In genomic region chr3L:8547104-8547523, dm6 we compare ENCODE assay signal across 3 fruit fly cellular contexts.
TF ChIP-seq lines count a peak whose summit lies in the region.

No protein-coding gene starts in this region.

TF ChIP-seq in whole organism, adult, 20 proteins besides CTCF, POLR2A, EP300 and RAD21 (continued from another document):
- no peak for TF ChIP-seq ovo (GFP tag; optimal IDR thresholded peaks at IDR 0.05; lab: Kevin White, UChicago)
- peak; percentile 30 for TF ChIP-seq tj (GFP tag; optimal IDR thresholded peaks at IDR 0.05; lab: Kevin White, UChicago)

TF ChIP-seq in whole organism, embryonic, 481 proteins besides CTCF, POLR2A, EP300 and RAD21 (continued from another document and continues in another):
- TF ChIP-seq bowl (GFP tag; IDR thresholded peaks at IDR 0.05; lab: Robert Waterston, UW) (peak; percentile 47; the same call in 1 of the 2 replicates), Eip74EF (GFP tag; optimal IDR thresholded peaks at IDR 0.05; lab: Kevin White, UChicago) (peak in 1 of 2 experiments; percentile 80), Taf1 (GFP tag; IDR thresholded peaks at IDR 0.05; lab: Robert Waterston, UW) (peak; percentile 76), MTF-1 (GFP tag; optimal IDR thresholded peaks at IDR 0.05; lab: Kevin White, UChicago; ENCODE audit: borderline replicate concordance) (peak; percentile 49), CG13123 (GFP tag; optimal IDR thresholded peaks at IDR 0.05; lab: Kevin White, UChicago) (peak; percentile 73), Stat92E (GFP tag; optimal IDR thresholded peaks at IDR 0.05; lab: Kevin White, UChicago) (no peak), nerfin-2 (GFP tag; IDR thresholded peaks at IDR 0.05; lab: Robert Waterston, UW; ENCODE audit: partially characterized antibody) (no peak), Elba2 (GFP tag; optimal IDR thresholded peaks at IDR 0.05; lab: Kevin White, UChicago) (no peak), HmgZ (tag; optimal IDR thresholded peaks at IDR 0.05; lab: Kevin White, UChicago) (peak; percentile 91), h (optimal IDR thresholded peaks at IDR 0.05; lab: Kevin White, UChicago) (no peak), CG17361 (GFP tag; IDR thresholded peaks at IDR 0.05; lab: Robert Waterston, UW) (peak; percentile 93), CG3847 (GFP tag; IDR thresholded peaks at IDR 0.05; lab: Robert Waterston, UW) (peak; percentile 90), disco-r (GFP tag; optimal IDR thresholded peaks at IDR 0.05; lab: Kevin White, UChicago) (peak; percentile 62), ftz-f1 (GFP tag; optimal IDR thresholded peaks at IDR 0.05; lab: Kevin White, UChicago) (no peak), D (optimal IDR thresholded peaks at IDR 0.05; lab: Kevin White, UChicago) (no peak), D (GFP tag; optimal IDR thresholded peaks at IDR 0.05; lab: Kevin White, UChicago) (peak; percentile 71), emc (GFP tag; optimal IDR thresholded peaks at IDR 0.05; lab: Kevin White, UChicago) (peak; percentile 27), CG8944 (GFP tag; optimal IDR thresholded peaks at IDR 0.05; lab: Kevin White, UChicago) (peak; percentile 66), lmd (GFP tag; IDR thresholded peaks at IDR 0.05; lab: Robert Waterston, UW) (peak; percentile 90), ken (GFP tag; IDR thresholded peaks at IDR 0.05; lab: Robert Waterston, UW) (peak; percentile 66; the same call in 2 of the 3 replicates), hbn (GFP tag; IDR thresholded peaks at IDR 0.05; lab: Robert Waterston, UW; ENCODE audit: partially characterized antibody) (no peak), chif (GFP tag; optimal IDR thresholded peaks at IDR 0.05; lab: Kevin White, UChicago) (peak; percentile 71 to 78), bsh (GFP tag; optimal IDR thresholded peaks at IDR 0.05; lab: Kevin White, UChicago) (peak in 1 of 2 experiments; percentile 87), sd (tag; optimal IDR thresholded peaks at IDR 0.05; lab: Kevin White, UChicago) (peak; percentile 67), gt (GFP tag; IDR thresholded peaks at IDR 0.05; lab: Robert Waterston, UW) (peak; percentile 48; the same call in 1 of the 2 replicates), CG12744 (GFP tag; optimal IDR thresholded peaks at IDR 0.05; lab: Kevin White, UChicago) (peak; percentile 49), hkb (optimal IDR thresholded peaks at IDR 0.05; lab: Kevin White, UChicago) (no peak), hkb (GFP tag; IDR thresholded peaks at IDR 0.05; lab: Robert Waterston, UW) (peak; percentile 80), scrt (GFP tag; optimal IDR thresholded peaks at IDR 0.05; lab: Kevin White, UChicago) (peak; percentile 79), ssp (GFP tag; IDR thresholded peaks at IDR 0.05; lab: Robert Waterston, UW) (peak; percentile 63), Sry-δ (GFP tag; optimal IDR thresholded peaks at IDR 0.05; lab: Kevin White, UChicago) (peak; percentile 12), CG6791 (GFP tag; IDR thresholded peaks at IDR 0.05; lab: Robert Waterston, UW; ENCODE audit: partially characterized antibody) (no peak), vvl (GFP tag; IDR thresholded peaks at IDR 0.05; lab: Robert Waterston, UW) (peak; percentile 88), Dip3 (GFP tag; optimal IDR thresholded peaks at IDR 0.05; lab: Kevin White, UChicago) (peak; percentile 72), unpg (GFP tag; optimal IDR thresholded peaks at IDR 0.05; lab: Kevin White, UChicago) (peak; percentile 92), CG32767 (GFP tag; IDR thresholded peaks at IDR 0.05; lab: Robert Waterston, UW) (peak; percentile 79), CG10366 (GFP tag; IDR thresholded peaks at IDR 0.05; lab: Robert Waterston, UW) (peak; percentile 63), CG2199 (GFP tag; IDR thresholded peaks at IDR 0.05; lab: Robert Waterston, UW) (0 out of 3 replicates have a peak, but pooled peaks have one; percentile 48), Nf-YC (tag; optimal IDR thresholded peaks at IDR 0.05; lab: Kevin White, UChicago) (peak; percentile 75), ab (GFP tag; optimal IDR thresholded peaks at IDR 0.05; lab: Kevin White, UChicago) (peak; percentile 13), Side (GFP tag; optimal IDR thresholded peaks at IDR 0.05; lab: Kevin White, UChicago) (peak; percentile 60), Doc2 (GFP tag; IDR thresholded peaks at IDR 0.05; lab: Robert Waterston, UW) (no peak), nmo (GFP tag; optimal IDR thresholded peaks at IDR 0.05; lab: Kevin White, UChicago) (peak; percentile 90), Abd-B (GFP tag; optimal IDR thresholded peaks at IDR 0.05; lab: Kevin White, UChicago) (peak; percentile 87), CG10654 (GFP tag; optimal IDR thresholded peaks at IDR 0.05; lab: Kevin White, UChicago) (peak; percentile 79), Myb (GFP tag; optimal IDR thresholded peaks at IDR 0.05; lab: Kevin White, UChicago) (peak; percentile 52), CG4820 (GFP tag; optimal IDR thresholded peaks at IDR 0.05; lab: Kevin White, UChicago) (peak; percentile 79), CG9876 (GFP tag; optimal IDR thresholded peaks at IDR 0.05; lab: Kevin White, UChicago) (peak; percentile 41), bcd (GFP tag; optimal IDR thresholded peaks at IDR 0.05; lab: Kevin White, UChicago) (peak; percentile 85), YL-1 (GFP tag; optimal IDR thresholded peaks at IDR 0.05; lab: Kevin White, UChicago) (peak; percentile 52), crp (GFP tag; optimal IDR thresholded peaks at IDR 0.05; lab: Kevin White, UChicago) (peak in 1 of 2 experiments; percentile 50), Bteb2 (GFP tag; optimal IDR thresholded peaks at IDR 0.05; lab: Kevin White, UChicago) (peak; percentile 71), CG10979 (tag; optimal IDR thresholded peaks at IDR 0.05; lab: Kevin White, UChicago) (peak; percentile 83), CG9817 (tag; optimal IDR thresholded peaks at IDR 0.05; lab: Kevin White, UChicago) (peak; percentile 90), CG16813 (GFP tag; IDR thresholded peaks at IDR 0.05; lab: Robert Waterston, UW; ENCODE audit: partially characterized antibody) (no peak), CG4404 (GFP tag; IDR thresholded peaks at IDR 0.05; lab: Robert Waterston, UW) (peak; percentile 68), CG6654 (GFP tag; optimal IDR thresholded peaks at IDR 0.05; lab: Kevin White, UChicago) (peak; percentile 76), CG7556 (GFP tag; optimal IDR thresholded peaks at IDR 0.05; lab: Kevin White, UChicago) (peak; percentile 93), CG1602 (GFP tag; optimal IDR thresholded peaks at IDR 0.05; lab: Kevin White, UChicago) (peak; percentile 71), lab (GFP tag; optimal IDR thresholded peaks at IDR 0.05; lab: Kevin White, UChicago) (peak; percentile 93), CG13287 (GFP tag; IDR thresholded peaks at IDR 0.05; lab: Robert Waterston, UW; ENCODE audit: partially characterized antibody) (no peak), CG4854 (GFP tag; optimal IDR thresholded peaks at IDR 0.05; lab: Kevin White, UChicago) (peak; percentile 71), gro (GFP tag; optimal IDR thresholded peaks at IDR 0.05; lab: Kevin White, UChicago) (peak; percentile 81)

TF ChIP-seq in whole organism, prepupa, 60 proteins besides CTCF, POLR2A, EP300 and RAD21 (continued from another document):
- TF ChIP-seq CG11902 (GFP tag; optimal IDR thresholded peaks at IDR 0.05; lab: Kevin White, UChicago) (no peak), Blimp-1 (GFP tag; optimal IDR thresholded peaks at IDR 0.05; lab: Kevin White, UChicago) (no peak), Hr4 (GFP tag; optimal IDR thresholded peaks at IDR 0.05; lab: Kevin White, UChicago) (peak; percentile 80), CG32006 (GFP tag; optimal IDR thresholded peaks at IDR 0.05; lab: Kevin White, UChicago) (peak; percentile 82), CG8632 (GFP tag; optimal IDR thresholded peaks at IDR 0.05; lab: Kevin White, UChicago) (no peak), Ets21C (GFP tag; optimal IDR thresholded peaks at IDR 0.05; lab: Kevin White, UChicago) (no peak), CG6276 (GFP tag; optimal IDR thresholded peaks at IDR 0.05; lab: Kevin White, UChicago) (peak; percentile 43), CG3919 (GFP tag; optimal IDR thresholded peaks at IDR 0.05; lab: Kevin White, UChicago) (peak; percentile 53), CG6792 (GFP tag; optimal IDR thresholded peaks at IDR 0.05; lab: Kevin White, UChicago) (peak; percentile 34), lz (GFP tag; optimal IDR thresholded peaks at IDR 0.05; lab: Kevin White, UChicago) (peak; percentile 12), dac (GFP tag; optimal IDR thresholded peaks at IDR 0.05; lab: Kevin White, UChicago) (peak; percentile 46), OdsH (GFP tag; optimal IDR thresholded peaks at IDR 0.05; lab: Kevin White, UChicago) (peak; percentile 66), CG8319 (GFP tag; optimal IDR thresholded peaks at IDR 0.05; lab: Kevin White, UChicago) (no peak), CG4318 (GFP tag; optimal IDR thresholded peaks at IDR 0.05; lab: Kevin White, UChicago) (peak; percentile 61), esn (GFP tag; optimal IDR thresholded peaks at IDR 0.05; lab: Kevin White, UChicago) (no peak), CG7368 (GFP tag; optimal IDR thresholded peaks at IDR 0.05; lab: Kevin White, UChicago) (no peak), achi (GFP tag; optimal IDR thresholded peaks at IDR 0.05; lab: Kevin White, UChicago) (peak; percentile 60), CG6808 (GFP tag; optimal IDR thresholded peaks at IDR 0.05; lab: Kevin White, UChicago) (peak; percentile 24), CG11294 (GFP tag; IDR thresholded peaks at IDR 0.05; lab: Robert Waterston, UW) (peak; percentile 71; the same call in 1 of the 2 replicates), pdm3 (GFP tag; optimal IDR thresholded peaks at IDR 0.05; lab: Kevin White, UChicago) (peak; percentile 53), CG16779 (tag; optimal IDR thresholded peaks at IDR 0.05; lab: Kevin White, UChicago) (no peak), Met (GFP tag; optimal IDR thresholded peaks at IDR 0.05; lab: Kevin White, UChicago) (peak; percentile 35), Hr38 (GFP tag; optimal IDR thresholded peaks at IDR 0.05; lab: Kevin White, UChicago) (no peak), CG34406 (GFP tag; optimal IDR thresholded peaks at IDR 0.05; lab: Kevin White, UChicago) (no peak), CG31627 (GFP tag; optimal IDR thresholded peaks at IDR 0.05; lab: Kevin White, UChicago) (peak; percentile 28), Gug (GFP tag; IDR thresholded peaks at IDR 0.05; lab: Robert Waterston, UW) (peak; percentile 67), Smox (GFP tag; optimal IDR thresholded peaks at IDR 0.05; lab: Kevin White, UChicago) (no peak), Eip78C (GFP tag; lab: Kevin White, UChicago) (peak; percentile 72), CG1621 (tag; optimal IDR thresholded peaks at IDR 0.05; lab: Kevin White, UChicago) (no peak), svp (GFP tag; lab: Kevin White, UChicago) (no peak), Hr39 (GFP tag; optimal IDR thresholded peaks at IDR 0.05; lab: Kevin White, UChicago) (peak; percentile 15), spab (GFP tag; optimal IDR thresholded peaks at IDR 0.05; lab: Kevin White, UChicago) (peak; percentile 3), fd85E (GFP tag; optimal IDR thresholded peaks at IDR 0.05; lab: Kevin White, UChicago) (no peak), acj6 (GFP tag; optimal IDR thresholded peaks at IDR 0.05; lab: Kevin White, UChicago) (peak; percentile 42), CG6163 (GFP tag; IDR thresholded peaks at IDR 0.05; lab: Robert Waterston, UW) (peak; percentile 60; the same call in 2 of the 3 replicates), Ets96B (tag; optimal IDR thresholded peaks at IDR 0.05; lab: Kevin White, UChicago) (peak; percentile 24), net (GFP tag; optimal IDR thresholded peaks at IDR 0.05; lab: Kevin White, UChicago) (peak; percentile 59), dsx (GFP tag; optimal IDR thresholded peaks at IDR 0.05; lab: Kevin White, UChicago; ENCODE audit: poor library complexity, severe bottlenecking) (peak; percentile 19), Sox102F (GFP tag; optimal IDR thresholded peaks at IDR 0.05; lab: Kevin White, UChicago) (no peak), Sox14 (GFP tag; optimal IDR thresholded peaks at IDR 0.05; lab: Kevin White, UChicago) (peak; percentile 33), CG8119 (GFP tag; IDR thresholded peaks at IDR 0.05; lab: Robert Waterston, UW) (peak; percentile 76)
